Worm (Caenorhabditis elegans) whole organism, L4 larva: ENCODE measurements around the gene C02B8.12.

ENCODE experiments used
- aly-2 ChIP-seq: sonication (generic microtip); optimal IDR thresholded peaks from 2 replicates; lab custom pipeline; 2018; ENCODE audit warnings: missing biosample characterization, missing genetic modification characterization
- arid-1 ChIP-seq: fragments of 200-800 bp; sonication (Bioruptor generic); conservative IDR thresholded peaks from 2 replicates; pipeline ENCODE4 v1.3.6; 2022; ENCODE audit warnings: missing genetic modification reagents, missing genetic modification characterization, missing compliant biosample characterization
- ceh-20 ChIP-seq: fragments of 200-800 bp; sonication (Bioruptor generic); IDR thresholded peaks from 2 replicates; pipeline ENCODE4 v1.3.6; 2022; ENCODE audit warnings: missing genetic modification reagents, missing genetic modification characterization, missing compliant biosample characterization
- ceh-28 ChIP-seq: fragments of 150-350 bp; optimal IDR thresholded peaks from 2 replicates; lab custom pipeline; 2014; ENCODE audit warnings: missing biosample characterization, missing genetic modification reagents, missing genetic modification characterization
- fos-1 ChIP-seq: fragments of 150-350 bp; optimal IDR thresholded peaks from 2 replicates; lab custom pipeline; 2014; ENCODE audit warnings: missing biosample characterization, missing genetic modification characterization
- nhr-28 ChIP-seq: fragments of 150-350 bp; optimal IDR thresholded peaks from 2 replicates; lab custom pipeline; 2014; ENCODE audit warnings: missing biosample characterization, missing genetic modification characterization
- nhr-76 ChIP-seq: fragments of 150-350 bp; optimal IDR thresholded peaks from 2 replicates; lab custom pipeline; 2014; ENCODE audit warnings: missing biosample characterization, missing genetic modification characterization
- sdz-12 ChIP-seq: fragments of 200-800 bp; sonication (Bioruptor generic); optimal IDR thresholded peaks from 2 replicates; lab custom pipeline; 2018; ENCODE audit warnings: mild to moderate bottlenecking, missing genetic modification characterization, missing compliant biosample characterization
- skn-1 ChIP-seq: fragments of 150-350 bp; optimal IDR thresholded peaks from 2 replicates; lab custom pipeline; 2014; ENCODE audit warnings: missing biosample characterization, missing genetic modification characterization
- unc-62 ChIP-seq, 3 experiments: fragments of 150-350 bp in 1 of 3; sonication (generic microtip); optimal IDR thresholded peaks in 2 of 3; peaks in 1 of 3; 1 replicate in 1 of 3; 2 replicates in 2 of 3; lab custom pipeline; 2014 to 2017; ENCODE audit warnings: missing biosample characterization in 3 of 3, missing genetic modification characterization in 3 of 3, missing genetic modification reagents in 3 of 3, missing genotype in 1 of 3

ce11 chrX:8169534-8169933, 46.4 kb upstream of the C02B8.12 start, which contains the start of gene C17H11.2:
- TF ChIP-seq sdz-12 (GFP tag; lab: Kevin White, UChicago), result no peak
- peak; percentile 46 for TF ChIP-seq nhr-28 (tag; lab: Kevin White, UChicago)
- TF ChIP-seq nhr-76, result no peak
- no peak for TF ChIP-seq aly-2
- no peak for TF ChIP-seq arid-1
- TF ChIP-seq fos-1, result no peak
- TF ChIP-seq unc-62 (GFP tag; optimal IDR thresholded peaks at IDR 0.05 in 1 of 2; lab: Kevin White, UChicago), result peak in 1 of 2 experiments; percentile 94
- TF ChIP-seq unc-62 (tag; optimal IDR thresholded peaks at IDR 0.05; lab: Kevin White, UChicago), result no peak
- no peak for TF ChIP-seq skn-1 (tag; lab: Kevin White, UChicago)
- TF ChIP-seq ceh-28 (tag; lab: Kevin White, UChicago), result no peak
- TF ChIP-seq ceh-20, result no peak
